Worm (Caenorhabditis elegans) whole organism, young adult: ENCODE results near the gene ZK809.9.

Experiments used
- Y53F4B.3 ChIP-seq: fragments of 200-800 bp; sonication (Bioruptor generic); IDR thresholded peaks from 2 replicates; pipeline ENCODE4 v1.3.6; 2022; ENCODE audit warnings: missing genetic modification reagents, missing genetic modification characterization, missing compliant biosample characterization
- Y56A3A.18 ChIP-seq: fragments of 200-800 bp; sonication (Bioruptor generic); IDR thresholded peaks from 2 replicates; pipeline ENCODE4 v1.3.6; 2022; ENCODE audit warnings: missing genetic modification reagents, missing genetic modification characterization, missing compliant biosample characterization
- ama-1 ChIP-seq, 3 experiments: fragments of 150-350 bp in 1 of 3; sonication (generic microtip) in 2 of 3; optimal IDR thresholded peaks; 2 replicates each; lab custom pipeline; 2014 to 2018; ENCODE audit warnings: missing biosample characterization in 2 of 3, missing genetic modification characterization in 2 of 3, missing genetic modification reagents in 2 of 3
- bed-1 ChIP-seq: fragments of 200-800 bp; sonication (Bioruptor generic); IDR thresholded peaks from 2 replicates; pipeline ENCODE4 v1.3.6; 2022; ENCODE audit warnings: missing genetic modification reagents, missing genetic modification characterization, missing compliant biosample characterization
- dpl-1 ChIP-seq: fragments of 150-350 bp; optimal IDR thresholded peaks from 2 replicates; lab custom pipeline; 2014; ENCODE audit warnings: missing biosample characterization, missing genetic modification reagents, missing genetic modification characterization
- pha-4 ChIP-seq: fragments of 150-350 bp; sonication (generic microtip); optimal IDR thresholded peaks from 2 replicates; lab custom pipeline; 2014; ENCODE audit warnings: missing biosample characterization, missing genetic modification reagents, missing genetic modification characterization
- sdz-38 ChIP-seq: sonication (generic microtip); optimal IDR thresholded peaks from 2 replicates; lab custom pipeline; 2016; ENCODE audit warnings: missing genotype, missing genetic modification characterization, missing compliant biosample characterization
- sea-2 ChIP-seq: fragments of 200-800 bp; sonication (Bioruptor generic); IDR thresholded peaks from 2 replicates; pipeline ENCODE4 v1.3.6; 2022; ENCODE audit warnings: missing genetic modification characterization, missing compliant biosample characterization
- tbx-9 ChIP-seq: sonication (generic microtip); optimal IDR thresholded peaks from 2 replicates; lab custom pipeline; 2016; ENCODE audit warnings: borderline replicate concordance, missing genetic modification characterization, inconsistent platforms, missing compliant biosample characterization
- unc-62 ChIP-seq: fragments of 150-350 bp; optimal IDR thresholded peaks from 2 replicates; lab custom pipeline; 2014; ENCODE audit warnings: missing biosample characterization, missing genetic modification reagents, missing genetic modification characterization
- xnd-1 ChIP-seq: sonication (generic microtip); optimal IDR thresholded peaks from 2 replicates; lab custom pipeline; 2016; ENCODE audit warnings: missing genotype, missing genetic modification reagents, missing genetic modification characterization, missing compliant biosample characterization

DNA sequence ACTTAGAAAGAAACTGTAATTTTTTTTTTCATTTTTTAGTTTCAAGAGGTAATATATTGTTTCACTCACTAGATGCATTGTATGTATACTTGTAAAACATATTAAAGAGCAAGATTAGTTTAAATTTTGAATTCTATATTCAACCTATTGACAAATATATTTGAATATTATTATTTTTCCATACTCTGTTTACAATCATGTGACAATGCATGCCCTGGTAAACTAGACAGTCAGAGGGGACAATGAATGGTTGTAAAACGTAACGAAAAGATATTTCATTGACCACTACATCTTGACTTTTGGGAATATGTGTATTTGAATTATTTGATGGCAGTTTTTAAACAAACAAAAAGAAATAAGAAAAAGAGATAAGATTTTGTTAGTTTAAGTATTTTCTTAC is 42.8 kb upstream of the ZK809.9 start:
- TF ChIP-seq sdz-38 (no peak), dpl-1 (no peak), sea-2 (GFP tag; lab: Robert Waterston, UW) (no peak), Y56A3A.18 (GFP tag; lab: Robert Waterston, UW) (no peak), bed-1 (GFP tag; lab: Robert Waterston, UW) (no peak), unc-62 (GFP tag; lab: Kevin White, UChicago) (no peak), ama-1 (optimal IDR thresholded peaks at IDR 0.05; lab: Kevin White, UChicago) (no peak), ama-1 (GFP tag; optimal IDR thresholded peaks at IDR 0.05; lab: Kevin White, UChicago) (no peak), xnd-1 (tag; lab: Kevin White, UChicago) (no peak), pha-4 (no peak), tbx-9 (no peak), Y53F4B.3 (GFP tag; lab: Robert Waterston, UW) (no peak)
